Worm (Caenorhabditis elegans): ENCODE measurements around the gene nep-2.

The nep-2 gene

DNA sequence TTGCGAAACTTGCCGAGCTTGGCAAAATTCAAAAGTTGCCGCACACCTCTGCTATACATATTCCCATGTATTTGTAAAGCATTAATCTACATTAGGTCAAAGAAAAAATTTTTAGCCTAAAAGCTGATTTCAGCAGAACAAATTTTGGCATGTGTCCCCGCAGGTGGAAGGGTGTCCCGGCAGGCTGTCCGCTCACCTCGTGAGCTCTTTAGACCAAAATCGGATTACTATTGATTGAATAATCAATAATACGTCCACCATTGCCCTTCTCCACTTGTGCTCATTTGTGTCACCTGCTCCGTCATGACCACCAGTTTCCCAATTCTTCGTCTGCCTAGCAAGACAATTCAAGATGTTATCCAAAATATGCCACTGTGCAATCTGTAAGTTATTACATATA, 32.9 kb upstream of the nep-2 start, which contains the start of gene fbxb-107:
TSS of gene fbxb-107 (plus strand) at position 297 of the 400 bp plus-strand sequence.
- no peak for TF ChIP-seq ztf-4 (tag; optimal IDR thresholded peaks at IDR 0.05)
- TF ChIP-seq lin-15B (tag; optimal IDR thresholded peaks at IDR 0.05), result no peak
- no peak for TF ChIP-seq ceh-28 (tag; optimal IDR thresholded peaks at IDR 0.05)
- no peak for TF ChIP-seq nhr-25 (tag; optimal IDR thresholded peaks at IDR 0.05)
- TF ChIP-seq fkh-2 (tag; optimal IDR thresholded peaks at IDR 0.05), result no peak
- TF ChIP-seq lin-39 (tag; optimal IDR thresholded peaks at IDR 0.05), result no peak
- TF ChIP-seq nhr-12 (tag; optimal IDR thresholded peaks at IDR 0.05), result no peak
- no peak for TF ChIP-seq nhr-76 (tag; optimal IDR thresholded peaks at IDR 0.05)
- TF ChIP-seq mml-1 (tag; optimal IDR thresholded peaks at IDR 0.05), result no peak

DNA sequence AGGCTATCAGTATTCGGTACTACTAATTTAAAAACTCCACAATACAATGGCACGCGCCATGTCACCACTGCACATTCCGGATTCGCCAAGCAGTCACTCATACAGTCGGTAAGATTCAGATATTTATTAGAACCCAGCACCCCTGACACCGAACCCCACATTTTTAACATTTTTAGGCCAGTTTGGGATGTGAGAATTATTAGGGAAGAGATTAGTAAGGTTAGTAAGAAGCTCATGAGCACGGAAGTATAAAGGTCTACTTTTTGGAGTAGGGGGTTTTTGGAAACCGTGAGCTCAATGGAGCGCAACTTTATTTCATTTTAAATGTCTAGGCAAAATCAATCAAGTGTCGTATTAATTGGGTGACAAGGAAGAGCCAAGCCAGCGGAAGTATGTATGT, 32.4 kb upstream of the nep-2 start, which contains the start of gene F29A7.8:
TSS of gene F29A7.8 (minus strand) at position 101 of the 400 bp plus-strand sequence.
- TF ChIP-seq nfya-1 (tag; optimal IDR thresholded peaks at IDR 0.05; ENCODE audit: insufficient read depth) (no peak), nhr-28 (tag; optimal IDR thresholded peaks at IDR 0.05) (no peak), elt-1 (tag; optimal IDR thresholded peaks at IDR 0.05) (no peak), ztf-11 (tag; optimal IDR thresholded peaks at IDR 0.05) (no peak), fos-1 (tag; optimal IDR thresholded peaks at IDR 0.05) (no peak), nhr-23 (tag; optimal IDR thresholded peaks at IDR 0.05) (no peak), eor-1 (tag; optimal IDR thresholded peaks at IDR 0.05) (no peak), nhr-12 (tag; optimal IDR thresholded peaks at IDR 0.05) (no peak), nhr-43 (tag; optimal IDR thresholded peaks at IDR 0.05; ENCODE audit: poor library complexity, severe bottlenecking) (no peak), nhr-25 (tag; optimal IDR thresholded peaks at IDR 0.05) (no peak), pha-4 (tag; optimal IDR thresholded peaks at IDR 0.05) (no peak), daf-12 (tag; optimal IDR thresholded peaks at IDR 0.05) (no peak), hmg-11 (tag; optimal IDR thresholded peaks at IDR 0.05) (no peak), ztf-4 (tag; optimal IDR thresholded peaks at IDR 0.05) (no peak), egl-5 (tag; optimal IDR thresholded peaks at IDR 0.05) (no peak), lsy-12 (tag; optimal IDR thresholded peaks at IDR 0.05) (no peak), ceh-82 (tag; optimal IDR thresholded peaks at IDR 0.05) (no peak), aly-2 (tag; optimal IDR thresholded peaks at IDR 0.05) (no peak), fkh-10 (GFP tag; optimal IDR thresholded peaks at IDR 0.05) (no peak)

DNA sequence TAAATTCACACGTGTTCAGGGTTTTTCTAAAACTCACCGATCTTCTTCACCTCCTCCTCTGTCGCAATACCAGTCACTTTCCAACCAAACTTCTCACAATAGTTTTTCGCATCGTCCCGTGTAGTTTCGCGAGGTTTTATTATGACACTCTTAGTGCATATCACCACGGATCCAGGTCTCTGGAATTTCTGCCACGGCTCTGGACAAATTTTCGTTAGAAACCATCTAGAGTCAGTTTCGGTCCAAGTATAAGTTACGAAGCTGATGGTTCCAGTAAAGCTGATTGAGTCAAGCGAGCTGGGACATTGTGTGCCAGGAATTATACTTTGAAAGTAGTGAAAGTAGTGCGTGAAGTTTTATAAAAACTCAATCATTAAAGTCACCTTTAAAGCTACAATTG, 30.8 kb upstream of the nep-2 start:
- no peak for TF ChIP-seq nhr-76 (tag; optimal IDR thresholded peaks at IDR 0.05)
- no peak for TF ChIP-seq sea-2 (GFP tag; optimal IDR thresholded peaks at IDR 0.05)
- TF ChIP-seq elt-1 (tag; optimal IDR thresholded peaks at IDR 0.05), result no peak
- no peak for TF ChIP-seq egl-27 (tag; optimal IDR thresholded peaks at IDR 0.05)
- TF ChIP-seq R02D3.7 (tag; optimal IDR thresholded peaks at IDR 0.05), result no peak
- no peak for TF ChIP-seq nhr-237 (tag; optimal IDR thresholded peaks at IDR 0.05)
- TF ChIP-seq aly-2 (tag; optimal IDR thresholded peaks at IDR 0.05), result no peak
- no peak for TF ChIP-seq fkh-10 (GFP tag; optimal IDR thresholded peaks at IDR 0.05)
- no peak for TF ChIP-seq pqm-1 (tag; optimal IDR thresholded peaks at IDR 0.05)
- TF ChIP-seq lin-15B (tag; optimal IDR thresholded peaks at IDR 0.05), result no peak
- no peak for TF ChIP-seq ama-1 (optimal IDR thresholded peaks at IDR 0.05)
- no peak for TF ChIP-seq lin-39 (tag; optimal IDR thresholded peaks at IDR 0.05)
- no peak for TF ChIP-seq nhr-12 (tag; optimal IDR thresholded peaks at IDR 0.05)
- no peak for TF ChIP-seq ceh-28 (tag; optimal IDR thresholded peaks at IDR 0.05)
- no peak for TF ChIP-seq snpc-4 (tag; optimal IDR thresholded peaks at IDR 0.05)
- no peak for TF ChIP-seq ceh-16 (tag; optimal IDR thresholded peaks at IDR 0.05)
- no peak for TF ChIP-seq lsy-12 (tag; optimal IDR thresholded peaks at IDR 0.05)
- no peak for TF ChIP-seq nhr-43 (tag; optimal IDR thresholded peaks at IDR 0.05; ENCODE audit: poor library complexity, severe bottlenecking)
- no peak for TF ChIP-seq skn-1 (tag; optimal IDR thresholded peaks at IDR 0.05)
- no peak for TF ChIP-seq elt-3 (tag; optimal IDR thresholded peaks at IDR 0.05)

DNA sequence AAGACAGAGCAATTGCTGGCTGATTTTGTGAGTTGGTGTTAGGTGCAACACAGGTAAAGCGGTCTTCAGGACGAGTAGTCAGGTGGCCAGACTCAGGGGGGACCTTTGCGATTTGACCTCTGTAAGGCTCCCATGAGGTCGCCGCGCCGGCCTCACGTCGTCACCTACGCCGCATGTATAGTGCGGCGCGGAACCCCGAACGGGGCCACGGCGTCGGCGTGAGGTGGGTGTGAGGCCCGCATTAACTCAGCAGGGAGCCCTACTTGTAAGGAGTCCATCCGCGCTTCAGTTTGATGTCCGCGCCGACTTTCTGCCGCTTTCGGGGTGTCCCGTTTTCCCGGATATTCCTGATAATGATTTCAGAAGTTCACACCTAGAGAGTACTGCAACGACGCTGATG, 29.0 kb upstream of the nep-2 start:
- no peak for TF ChIP-seq ztf-4 (tag; optimal IDR thresholded peaks at IDR 0.05)

DNA sequence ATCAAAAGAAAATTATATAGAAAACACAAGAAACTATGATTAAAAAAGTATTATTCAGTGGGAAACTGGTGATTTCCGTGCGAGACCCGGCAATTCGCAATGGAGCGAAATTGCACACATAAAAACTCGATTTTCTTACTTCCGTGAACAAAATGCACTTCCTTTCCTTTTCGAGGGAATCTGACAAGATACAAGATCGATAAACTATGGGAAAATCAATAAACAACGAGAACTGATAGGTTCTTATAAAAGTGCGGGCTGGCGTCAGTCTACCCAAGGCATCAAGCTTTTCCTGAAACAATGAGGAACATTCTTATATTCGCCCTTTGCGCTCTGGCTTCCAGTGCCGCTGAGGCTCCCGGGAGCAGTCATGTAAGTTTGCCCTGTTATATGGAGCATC, 27.4 kb upstream of the nep-2 start, which contains the start of gene F29A7.3:
TSS of gene F29A7.3 (plus strand) at position 301 of the 400 bp plus-strand sequence.
- TF ChIP-seq mml-1 (tag; optimal IDR thresholded peaks at IDR 0.05), result no peak
- no peak for TF ChIP-seq tbx-2 (tag; optimal IDR thresholded peaks at IDR 0.05)
- no peak for TF ChIP-seq ama-1 (optimal IDR thresholded peaks at IDR 0.05)
- no peak for TF ChIP-seq elt-3 (tag; optimal IDR thresholded peaks at IDR 0.05)
- no peak for TF ChIP-seq pqm-1 (tag; optimal IDR thresholded peaks at IDR 0.05)
